Worm (Caenorhabditis elegans) whole organism, mixed stage, embryonic: ENCODE data around the gene srd-18.
A peak's percentile ranks its signal among the peaks of the same experiment; 100 is the strongest.

ENCODE experiments used
- M03D4.4 ChIP-seq: sonication (generic microtip); optimal IDR thresholded peaks from 2 replicates; lab custom pipeline; 2017; ENCODE audit warnings: mild to moderate bottlenecking, missing genetic modification characterization, missing compliant biosample characterization
- bed-3 ChIP-seq: fragments of 200-800 bp; sonication (Bioruptor generic); optimal IDR thresholded peaks from 3 replicates; lab custom pipeline; 2018; ENCODE audit warnings: mild to moderate bottlenecking, missing genetic modification characterization, moderate library complexity, missing compliant biosample characterization
- blmp-1 ChIP-seq: fragments of 150-350 bp; optimal IDR thresholded peaks from 2 replicates; lab custom pipeline; 2014; ENCODE audit warnings: missing biosample characterization, missing genetic modification characterization
- ceh-39 ChIP-seq: fragments of 150-350 bp; optimal IDR thresholded peaks from 2 replicates; lab custom pipeline; 2014; ENCODE audit warnings: missing biosample characterization, missing genetic modification characterization
- ceh-43 ChIP-seq: fragments of 200-800 bp; sonication (Bioruptor generic); optimal IDR thresholded peaks from 2 replicates; lab custom pipeline; 2018; ENCODE audit warnings: mild to moderate bottlenecking, missing genetic modification characterization, moderate library complexity, missing compliant biosample characterization
- ceh-83 ChIP-seq: fragments of 200-800 bp; sonication (Bioruptor generic); optimal IDR thresholded peaks from 2 replicates; lab custom pipeline; 2018; ENCODE audit warnings: mild to moderate bottlenecking, missing genetic modification characterization, missing compliant biosample characterization
- ces-1 ChIP-seq: fragments of 150-350 bp; optimal IDR thresholded peaks from 2 replicates; lab custom pipeline; 2014; ENCODE audit warnings: missing biosample characterization, missing genetic modification reagents, missing genetic modification characterization
- cnd-1 ChIP-seq: fragments of 200-800 bp; sonication (Bioruptor generic); optimal IDR thresholded peaks from 2 replicates; lab custom pipeline; 2018; ENCODE audit warnings: mild to moderate bottlenecking, missing genetic modification characterization, missing compliant biosample characterization
- drap-1 ChIP-seq: fragments of 200-800 bp; sonication (Bioruptor generic); optimal IDR thresholded peaks from 3 replicates; lab custom pipeline; 2018; ENCODE audit warnings: mild to moderate bottlenecking, missing genetic modification characterization, missing compliant biosample characterization
- elt-1 ChIP-seq: sonication (generic microtip); optimal IDR thresholded peaks from 2 replicates; lab custom pipeline; 2017; ENCODE audit warnings: missing genetic modification characterization, mild to moderate bottlenecking, missing compliant biosample characterization, antibody characterized with exemption, moderate library complexity, borderline replicate concordance; ENCODE audit not compliant: insufficient read depth
- elt-3 ChIP-seq: fragments of 150-350 bp; optimal IDR thresholded peaks from 2 replicates; lab custom pipeline; 2014; ENCODE audit warnings: missing biosample characterization, missing genetic modification characterization
- flh-1 ChIP-seq: fragments of 200-800 bp; sonication (Bioruptor generic); optimal IDR thresholded peaks from 2 replicates; lab custom pipeline; 2018; ENCODE audit warnings: mild to moderate bottlenecking, missing genetic modification characterization, moderate library complexity, missing compliant biosample characterization
- ham-2 ChIP-seq: fragments of 200-800 bp; sonication (Bioruptor generic); optimal IDR thresholded peaks from 2 replicates; lab custom pipeline; 2018; ENCODE audit warnings: mild to moderate bottlenecking, missing genetic modification characterization, missing compliant biosample characterization
- hlh-1 ChIP-seq: fragments of 150-350 bp; optimal IDR thresholded peaks from 2 replicates; lab custom pipeline; 2014; ENCODE audit warnings: missing biosample characterization, missing genetic modification reagents, missing genetic modification characterization
- lin-13 ChIP-seq: fragments of 150-350 bp; optimal IDR thresholded peaks from 2 replicates; lab custom pipeline; 2014; ENCODE audit warnings: missing biosample characterization, missing genetic modification characterization
- lin-32 ChIP-seq: fragments of 200-800 bp; sonication (Bioruptor generic); optimal IDR thresholded peaks from 2 replicates; lab custom pipeline; 2018; ENCODE audit warnings: mild to moderate bottlenecking, missing genetic modification characterization, missing compliant biosample characterization
- lsy-2 ChIP-seq: fragments of 150-350 bp; optimal IDR thresholded peaks from 2 replicates; lab custom pipeline; 2014; ENCODE audit warnings: missing biosample characterization, missing genetic modification characterization
- mab-5 ChIP-seq: fragments of 150-350 bp; optimal IDR thresholded peaks from 2 replicates; lab custom pipeline; 2014; ENCODE audit warnings: missing biosample characterization, missing genetic modification characterization
- mep-1 ChIP-seq: fragments of 150-350 bp; optimal IDR thresholded peaks from 2 replicates; lab custom pipeline; 2017; ENCODE audit warnings: missing biosample characterization, missing genetic modification reagents, missing genetic modification characterization, inconsistent platforms
- mls-2 ChIP-seq: sonication (generic microtip); optimal IDR thresholded peaks from 2 replicates; lab custom pipeline; 2016; ENCODE audit warnings: mild to moderate bottlenecking, missing genetic modification characterization, moderate library complexity, missing compliant biosample characterization
- nhr-12 ChIP-seq: fragments of 150-350 bp; optimal IDR thresholded peaks from 2 replicates; lab custom pipeline; 2014; ENCODE audit warnings: missing biosample characterization, missing genetic modification characterization
- nhr-2 ChIP-seq: fragments of 150-350 bp; optimal IDR thresholded peaks from 2 replicates; lab custom pipeline; 2014; ENCODE audit warnings: missing biosample characterization, missing genetic modification characterization
- nhr-237 ChIP-seq: fragments of 150-350 bp; optimal IDR thresholded peaks from 2 replicates; lab custom pipeline; 2014; ENCODE audit warnings: missing biosample characterization, missing genetic modification characterization
- nhr-28 ChIP-seq: fragments of 150-350 bp; optimal IDR thresholded peaks from 2 replicates; lab custom pipeline; 2014; ENCODE audit warnings: missing biosample characterization, missing genetic modification characterization
- nhr-76 ChIP-seq: sonication (generic microtip); optimal IDR thresholded peaks from 2 replicates; lab custom pipeline; 2017; ENCODE audit warnings: missing biosample characterization, missing genetic modification characterization
- pha-4 ChIP-seq: fragments of 150-350 bp; optimal IDR thresholded peaks from 2 replicates; lab custom pipeline; 2018; ENCODE audit warnings: missing biosample characterization, missing genetic modification reagents, missing genetic modification characterization
- sem-2 ChIP-seq: fragments of 200-800 bp; sonication (Bioruptor generic); optimal IDR thresholded peaks from 2 replicates; lab custom pipeline; 2018; ENCODE audit warnings: mild to moderate bottlenecking, missing genetic modification characterization, missing compliant biosample characterization
- snpc-4 ChIP-seq: fragments of 150-350 bp; optimal IDR thresholded peaks from 2 replicates; lab custom pipeline; 2014; ENCODE audit warnings: missing biosample characterization, missing genetic modification characterization
- sptf-1 ChIP-seq: sonication (generic microtip); optimal IDR thresholded peaks from 2 replicates; lab custom pipeline; 2017; ENCODE audit warnings: mild to moderate bottlenecking, missing genetic modification characterization, moderate library complexity, missing compliant biosample characterization
- tbx-8 ChIP-seq: fragments of 200-800 bp; sonication (Bioruptor generic); optimal IDR thresholded peaks from 2 replicates; lab custom pipeline; 2018; ENCODE audit warnings: mild to moderate bottlenecking, missing genetic modification characterization, moderate library complexity, missing compliant biosample characterization
- unc-120 ChIP-seq: sonication (generic microtip); optimal IDR thresholded peaks from 2 replicates; lab custom pipeline; 2017; ENCODE audit warnings: missing genetic modification characterization, missing compliant biosample characterization; ENCODE audit not compliant: poor library complexity, severe bottlenecking
- unc-39 ChIP-seq: fragments of 150-350 bp; optimal IDR thresholded peaks from 2 replicates; lab custom pipeline; 2014; ENCODE audit warnings: missing biosample characterization, missing genetic modification characterization
- unc-62 ChIP-seq: fragments of 150-350 bp; optimal IDR thresholded peaks from 2 replicates; lab custom pipeline; 2014; ENCODE audit warnings: missing biosample characterization, missing genetic modification reagents, missing genetic modification characterization
- zip-8 ChIP-seq: fragments of 150-350 bp; optimal IDR thresholded peaks from 2 replicates; lab custom pipeline; 2014; ENCODE audit warnings: missing biosample characterization, missing genetic modification characterization
- ztf-11 ChIP-seq: fragments of 150-350 bp; optimal IDR thresholded peaks from 2 replicates; lab custom pipeline; 2014; ENCODE audit warnings: missing biosample characterization, missing genetic modification characterization

The srd-18 gene

DNA sequence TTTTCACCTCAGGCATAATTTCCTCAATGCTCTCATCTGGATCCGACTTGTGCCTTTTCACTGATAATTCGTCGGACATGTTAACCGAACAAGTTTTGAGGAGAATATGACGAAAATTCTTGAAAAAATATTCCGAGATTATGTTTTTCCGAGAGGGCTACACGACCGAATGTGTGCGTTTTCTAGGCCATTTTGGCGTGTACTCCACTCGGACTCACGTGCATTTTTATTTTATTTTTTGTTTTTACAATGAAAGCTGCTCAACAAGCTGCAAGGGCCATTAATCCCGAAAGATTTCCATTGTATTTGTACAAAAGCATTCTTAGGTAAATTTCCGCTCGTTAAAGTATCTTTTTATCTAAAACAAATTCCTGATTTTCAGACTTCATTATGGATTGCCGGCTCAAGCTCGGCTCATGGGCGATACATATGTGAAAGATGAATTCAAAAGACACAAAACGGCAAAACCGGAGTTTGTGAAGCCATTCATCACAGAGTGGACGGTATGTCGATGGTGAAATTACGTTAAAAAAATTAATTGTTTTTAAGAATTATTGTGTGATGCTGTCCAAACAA lies 41.6 kb upstream of the srd-18 start, which contains the start of the genes F25H9.6 and F25H9.7:
F25H9.6 (minus strand) TSS at position 172 of the 576 bp plus-strand sequence.
F25H9.7 (plus strand) TSS at position 187 of the 576 bp plus-strand sequence.
- TF ChIP-seq bed-3 (GFP tag; lab: Kevin White, UChicago) (no peak), flh-1 (no peak), mab-5 (tag; lab: Kevin White, UChicago) (no peak), nhr-237 (tag; lab: Kevin White, UChicago) (no peak), elt-3 (no peak), blmp-1 (no peak), lsy-2 (tag; lab: Kevin White, UChicago) (no peak), pha-4 (no peak), mls-2 (no peak), ces-1 (peak; percentile 49), zip-8 (tag; lab: Kevin White, UChicago) (no peak), tbx-8 (GFP tag; lab: Kevin White, UChicago) (no peak), mep-1 (tag; lab: Kevin White, UChicago) (peak; percentile 52), lin-13 (peak; percentile 33), drap-1 (GFP tag; lab: Kevin White, UChicago) (peak; percentile 30), nhr-12 (tag; lab: Kevin White, UChicago) (no peak), lin-32 (GFP tag; lab: Kevin White, UChicago) (no peak), nhr-76 (tag; lab: Kevin White, UChicago) (no peak), ceh-43 (GFP tag; lab: Kevin White, UChicago) (no peak), hlh-1 (tag; lab: Kevin White, UChicago) (no peak), sptf-1 (tag; lab: Kevin White, UChicago) (peak; percentile 78), cnd-1 (tag; lab: Kevin White, UChicago) (peak; percentile 55), ceh-83 (GFP tag; lab: Kevin White, UChicago) (no peak), M03D4.4 (tag; lab: Kevin White, UChicago) (no peak), unc-62 (GFP tag; lab: Kevin White, UChicago) (no peak), ztf-11 (tag; lab: Kevin White, UChicago) (no peak), sem-2 (GFP tag; lab: Kevin White, UChicago) (no peak), ham-2 (GFP tag; lab: Kevin White, UChicago) (no peak), nhr-2 (tag; lab: Kevin White, UChicago) (no peak), unc-39 (tag; lab: Kevin White, UChicago) (no peak), snpc-4 (tag; lab: Kevin White, UChicago) (no peak), elt-1 (tag; lab: Kevin White, UChicago) (no peak), unc-120 (tag; lab: Kevin White, UChicago) (no peak), nhr-28 (no peak), ceh-39 (tag; lab: Kevin White, UChicago) (no peak)

DNA sequence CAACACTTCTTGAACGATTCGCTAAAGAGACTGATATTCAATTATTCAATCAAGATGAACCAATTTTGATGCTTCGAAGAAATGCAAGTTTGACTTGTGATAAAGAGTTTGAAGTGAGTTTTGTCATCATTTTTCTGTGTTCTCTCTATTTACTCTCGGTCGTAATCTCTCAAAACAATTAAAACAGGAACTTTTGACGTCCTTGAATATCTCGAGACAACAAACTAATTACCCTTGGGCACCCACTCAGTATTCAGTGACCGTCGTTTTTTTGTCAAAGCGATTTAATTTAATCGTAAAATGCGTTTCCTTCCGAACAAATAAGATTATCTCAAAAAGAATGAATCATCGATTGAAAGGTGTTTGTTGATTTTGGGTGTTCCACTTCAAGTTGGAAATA lies 37.5 kb upstream of the srd-18 start:
- TF ChIP-seq blmp-1 (no peak), ces-1 (peak; percentile 16), ceh-83 (GFP tag; lab: Kevin White, UChicago) (no peak), tbx-8 (GFP tag; lab: Kevin White, UChicago) (no peak), unc-62 (GFP tag; lab: Kevin White, UChicago) (no peak)

DNA sequence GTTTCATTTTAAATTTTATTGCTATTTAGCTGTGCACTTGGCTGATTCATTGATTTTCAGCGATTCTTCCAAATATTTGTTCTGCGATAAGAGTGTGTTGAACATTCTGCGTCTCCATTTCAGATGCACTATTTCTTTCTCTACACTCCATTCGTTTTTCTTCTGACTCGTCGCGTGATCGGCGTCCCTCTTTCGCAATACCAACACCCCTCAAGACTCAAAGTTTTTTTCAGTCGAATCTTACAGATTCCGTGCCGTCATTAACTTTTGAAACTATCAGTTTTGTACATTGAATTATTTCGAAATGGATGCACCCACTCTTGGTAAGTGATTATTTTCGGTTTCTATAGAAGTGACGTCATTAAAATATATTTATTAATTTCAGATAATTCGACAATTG lies 36.3 kb upstream of the srd-18 start, which contains the start of gene frm-10:
frm-10 (plus strand) TSS at position 234 of the 400 bp plus-strand sequence.
- peak; percentile 4 for TF ChIP-seq mep-1 (tag; lab: Kevin White, UChicago)
- TF ChIP-seq ceh-43 (GFP tag; lab: Kevin White, UChicago), result no peak
- peak; percentile 56 for TF ChIP-seq elt-3
- TF ChIP-seq nhr-237 (tag; lab: Kevin White, UChicago), result peak; percentile 49
- TF ChIP-seq, all 35 proteins: peak for 3

DNA sequence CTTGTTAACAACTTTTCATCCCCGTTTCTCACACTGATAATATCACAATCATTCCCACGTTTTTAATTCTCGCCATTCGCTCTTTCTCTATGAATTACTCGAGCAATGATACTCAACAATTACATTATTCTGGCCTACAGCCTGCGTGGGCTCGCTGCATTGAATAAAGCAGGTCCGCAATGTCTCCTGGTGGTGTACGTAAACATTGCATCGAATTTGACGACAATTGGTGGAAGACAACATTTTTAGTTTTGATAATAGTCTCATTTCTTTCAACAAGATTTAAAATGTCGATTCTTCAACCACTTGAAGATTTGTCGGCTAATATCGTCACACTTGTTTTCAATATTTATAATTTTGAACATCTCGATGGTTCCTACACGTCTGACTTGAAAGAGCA lies 32.7 kb upstream of the srd-18 start, which contains the start of gene bath-39:
bath-39 (plus strand) TSS at position 137 of the 400 bp plus-strand sequence.
- TF ChIP-seq mep-1 (tag; lab: Kevin White, UChicago), result peak; percentile 45
- TF ChIP-seq lsy-2 (tag; lab: Kevin White, UChicago), result peak; percentile 22
- TF ChIP-seq zip-8 (tag; lab: Kevin White, UChicago), result no peak
- peak; percentile 84 for TF ChIP-seq ces-1
- no peak for TF ChIP-seq flh-1
- TF ChIP-seq M03D4.4 (tag; lab: Kevin White, UChicago), result no peak
